Fruit fly (Drosophila melanogaster) whole organism, embryonic: ENCODE data around the gene CG2147.

Source experiments
- CG1024 ChIP-seq: fragments of 200-800 bp; sonication (Bioruptor generic); IDR thresholded peaks from 2 replicates; pipeline ENCODE4 v1.3.6; 2022; ENCODE audit warnings: missing biosample characterization, missing genetic modification characterization
- CG11085 ChIP-seq: fragments of 200-800 bp; sonication (Bioruptor generic); IDR thresholded peaks from 2 replicates; pipeline ENCODE4 v1.3.6; 2022; ENCODE audit warnings: missing biosample characterization, missing genetic modification characterization
- CG11456 ChIP-seq: fragments of 200-800 bp; sonication (Bioruptor generic); IDR thresholded peaks from 3 replicates; pipeline ENCODE4 v1.3.6; 2022; ENCODE audit warnings: missing biosample characterization, missing genetic modification characterization
- CG11696 ChIP-seq: fragments of 200-800 bp; sonication (Bioruptor generic); IDR thresholded peaks from 2 replicates; pipeline ENCODE4 v1.3.6; 2022; ENCODE audit warnings: missing biosample characterization, missing genetic modification characterization
- CG12071 ChIP-seq: fragments of 200-800 bp; sonication (Bioruptor generic); optimal IDR thresholded peaks from 3 replicates; lab custom pipeline; 2018; ENCODE audit warnings: missing biosample characterization, mild to moderate bottlenecking, missing genetic modification characterization
- CG13424 ChIP-seq: fragments of 200-800 bp; sonication (Bioruptor generic); optimal IDR thresholded peaks from 2 replicates; lab custom pipeline; 2019; ENCODE audit warnings: missing biosample characterization, mild to moderate bottlenecking, missing genetic modification characterization, moderate library complexity
- CG16813 ChIP-seq: fragments of 200-800 bp; sonication (Bioruptor generic); IDR thresholded peaks from 3 replicates; pipeline ENCODE4 v1.3.6; 2022; ENCODE audit warnings: missing biosample characterization, missing genetic modification characterization; ENCODE audit not compliant: partially characterized antibody
- CG17912 ChIP-seq: fragments of 200-800 bp; sonication (Bioruptor generic); optimal IDR thresholded peaks from 2 replicates; lab custom pipeline; 2018; ENCODE audit warnings: missing biosample characterization, mild to moderate bottlenecking, missing genetic modification characterization
- CG2120 ChIP-seq: fragments of 200-800 bp; sonication (Bioruptor generic); optimal IDR thresholded peaks from 3 replicates; lab custom pipeline; 2016; ENCODE audit warnings: missing biosample characterization, missing genetic modification characterization
- CG30431 ChIP-seq: fragments of 200-800 bp; sonication (Bioruptor generic); optimal IDR thresholded peaks from 2 replicates; lab custom pipeline; 2017; ENCODE audit warnings: missing biosample characterization, missing genetic modification characterization
- CG3065 ChIP-seq: fragments of 200-800 bp; sonication (Bioruptor generic); optimal IDR thresholded peaks from 2 replicates; lab custom pipeline; 2016; ENCODE audit warnings: missing biosample characterization, missing genetic modification characterization
- CG3163 ChIP-seq: fragments of 200-800 bp; sonication (Bioruptor generic); optimal IDR thresholded peaks from 3 replicates; lab custom pipeline; 2016; ENCODE audit warnings: missing biosample characterization, missing genetic modification characterization
- CG3838 ChIP-seq: fragments of 200-800 bp; sonication (Bioruptor generic); optimal IDR thresholded peaks from 3 replicates; lab custom pipeline; 2016; ENCODE audit warnings: missing biosample characterization, missing genetic modification characterization
- CG6813 ChIP-seq: fragments of 200-800 bp; sonication (Bioruptor generic); optimal IDR thresholded peaks from 2 replicates; lab custom pipeline; 2017; ENCODE audit warnings: missing biosample characterization, missing genetic modification characterization, mild to moderate bottlenecking, moderate library complexity, missing genetic modification reagents
- CG7556 ChIP-seq: fragments of 200-800 bp; sonication (Bioruptor generic); optimal IDR thresholded peaks from 2 replicates; lab custom pipeline; 2017; ENCODE audit warnings: missing biosample characterization, mild to moderate bottlenecking, missing genetic modification characterization
- CG9932 ChIP-seq: fragments of 200-800 bp; sonication (Bioruptor generic); IDR thresholded peaks from 2 replicates; pipeline ENCODE4 v1.3.6; 2022; ENCODE audit warnings: missing biosample characterization, missing genetic modification characterization
- Dad ChIP-seq: fragments of 200-800 bp; sonication (Bioruptor generic); optimal IDR thresholded peaks from 3 replicates; lab custom pipeline; 2016; ENCODE audit warnings: missing biosample characterization, missing genetic modification characterization
- Dll ChIP-seq: fragments of 200-800 bp; sonication (Bioruptor generic); IDR thresholded peaks from 4 replicates; pipeline ENCODE4 v1.3.6; 2022; ENCODE audit warnings: missing biosample characterization, missing genetic modification characterization; ENCODE audit not compliant: partially characterized antibody
- Drgx ChIP-seq: fragments of 200-800 bp; sonication (Bioruptor generic); IDR thresholded peaks from 2 replicates; pipeline ENCODE4 v1.3.6; 2022; ENCODE audit warnings: missing biosample characterization, missing genetic modification characterization
- E2f2 ChIP-seq: fragments of 200-800 bp; sonication (Bioruptor generic); IDR thresholded peaks from 2 replicates; pipeline ENCODE4 v1.3.6; 2022; ENCODE audit warnings: missing biosample characterization, missing genetic modification characterization
- ERR ChIP-seq: fragments of 200-800 bp; sonication (Bioruptor generic); optimal IDR thresholded peaks from 2 replicates; lab custom pipeline; 2016; ENCODE audit warnings: missing biosample characterization, missing genetic modification characterization
- HLH4C ChIP-seq: fragments of 200-800 bp; sonication (Bioruptor generic); IDR thresholded peaks from 3 replicates; pipeline ENCODE4 v1.3.6; 2022; ENCODE audit warnings: missing biosample characterization, missing genetic modification characterization; ENCODE audit not compliant: partially characterized antibody
- HLH54F ChIP-seq: fragments of 200-800 bp; sonication (Bioruptor generic); optimal IDR thresholded peaks from 3 replicates; lab custom pipeline; 2016; ENCODE audit warnings: missing biosample characterization, missing genetic modification characterization
- Mad ChIP-seq: fragments of 200-800 bp; sonication (Bioruptor generic); optimal IDR thresholded peaks from 2 replicates; lab custom pipeline; 2016; ENCODE audit warnings: missing biosample characterization, missing genetic modification characterization
- Med ChIP-seq: fragments of 200-800 bp; sonication (Bioruptor generic); peaks from one replicate; lab custom pipeline; 2016; ENCODE audit warnings: missing biosample characterization, missing genetic modification characterization, mild to moderate bottlenecking, inconsistent platforms, moderate library complexity
- Mrtf ChIP-seq: fragments of 200-800 bp; sonication (Bioruptor generic); IDR thresholded peaks from 3 replicates; pipeline ENCODE4 v1.3.6; 2022; ENCODE audit warnings: missing biosample characterization, missing genetic modification characterization
- Opbp ChIP-seq: fragments of 200-800 bp; sonication (Bioruptor generic); IDR thresholded peaks from 3 replicates; pipeline ENCODE4 v1.3.6; 2022; ENCODE audit warnings: missing biosample characterization, missing genetic modification characterization; ENCODE audit not compliant: partially characterized antibody
- Pdp1 ChIP-seq, 2 experiments: fragments of 200-800 bp; sonication (Bioruptor generic); optimal IDR thresholded peaks; 3 replicates each; lab custom pipeline; 2016; ENCODE audit warnings: missing biosample characterization in 2 of 2, missing genetic modification characterization in 2 of 2, mild to moderate bottlenecking in 1 of 2, moderate library complexity in 1 of 2
- Rfx ChIP-seq: fragments of 200-800 bp; sonication (Bioruptor generic); IDR thresholded peaks from 2 replicates; pipeline ENCODE4 v1.3.6; 2022; ENCODE audit warnings: missing biosample characterization, missing genetic modification characterization
- Side ChIP-seq: fragments of 200-800 bp; sonication (Bioruptor generic); optimal IDR thresholded peaks from 2 replicates; lab custom pipeline; 2016; ENCODE audit warnings: missing biosample characterization, missing genetic modification characterization
- Sin3A ChIP-seq: fragments of >200 bp; optimal IDR thresholded peaks from 2 replicates; lab custom pipeline; 2018
- az2 ChIP-seq: fragments of 200-800 bp; sonication (Bioruptor generic); optimal IDR thresholded peaks from 3 replicates; lab custom pipeline; 2016; ENCODE audit warnings: missing biosample characterization, missing genetic modification characterization
- bab2 ChIP-seq: fragments of 200-800 bp; sonication (Bioruptor generic); optimal IDR thresholded peaks from 2 replicates; lab custom pipeline; 2016; ENCODE audit warnings: missing biosample characterization, missing genetic modification characterization
- dati ChIP-seq: fragments of 200-800 bp; sonication (Bioruptor generic); IDR thresholded peaks from 2 replicates; pipeline ENCODE4 v1.3.6; 2022; ENCODE audit warnings: missing biosample characterization, missing genetic modification characterization
- dpn ChIP-seq, 2 experiments: fragments of 200-800 bp; sonication (Bioruptor generic); optimal IDR thresholded peaks; 3 replicates each; lab custom pipeline; 2016; ENCODE audit warnings: missing biosample characterization in 2 of 2, missing genetic modification characterization in 2 of 2
- exex ChIP-seq: fragments of 200-800 bp; sonication (Bioruptor generic); optimal IDR thresholded peaks from 4 replicates; lab custom pipeline; 2018; ENCODE audit warnings: missing biosample characterization, mild to moderate bottlenecking, missing genetic modification characterization, moderate library complexity
- ftz-f1 ChIP-seq: fragments of 200-800 bp; sonication (Bioruptor generic); optimal IDR thresholded peaks from 2 replicates; lab custom pipeline; 2016; ENCODE audit warnings: missing biosample characterization, missing genetic modification characterization
- gfzf ChIP-seq: fragments of 200-800 bp; sonication (Bioruptor generic); optimal IDR thresholded peaks from 2 replicates; lab custom pipeline; 2016; ENCODE audit warnings: missing biosample characterization, mild to moderate bottlenecking, missing genetic modification characterization, moderate library complexity
- gsb-n ChIP-seq: fragments of 200-800 bp; sonication (Bioruptor generic); optimal IDR thresholded peaks from 3 replicates; lab custom pipeline; 2018; ENCODE audit warnings: missing biosample characterization, mild to moderate bottlenecking, missing genetic modification characterization
- maf-S ChIP-seq: fragments of 200-800 bp; sonication (Bioruptor generic); optimal IDR thresholded peaks from 2 replicates; lab custom pipeline; 2016; ENCODE audit warnings: missing biosample characterization, missing genetic modification characterization
- otp ChIP-seq: fragments of 200-800 bp; sonication (Bioruptor generic); IDR thresholded peaks from 3 replicates; pipeline ENCODE4, ENCODE4 v1.3.6; 2022; ENCODE audit warnings: missing biosample characterization, missing genetic modification characterization
- pzg ChIP-seq: fragments of 200-800 bp; sonication (Bioruptor generic); optimal IDR thresholded peaks from 3 replicates; lab custom pipeline; 2018; ENCODE audit warnings: missing biosample characterization, mild to moderate bottlenecking, missing genetic modification characterization, moderate library complexity
- sd ChIP-seq: fragments of 200-800 bp; sonication (Bioruptor generic); optimal IDR thresholded peaks from 3 replicates; lab custom pipeline; 2018; ENCODE audit warnings: missing biosample characterization, mild to moderate bottlenecking, missing genetic modification characterization, moderate library complexity
- so ChIP-seq: fragments of 200-800 bp; sonication (Bioruptor generic); IDR thresholded peaks from 3 replicates; pipeline ENCODE4 v1.3.6; 2022; ENCODE audit warnings: missing biosample characterization, missing genetic modification characterization
- sug ChIP-seq: fragments of 200-800 bp; optimal IDR thresholded peaks from 2 replicates; lab custom pipeline; 2019; ENCODE audit warnings: missing biosample characterization, mild to moderate bottlenecking, missing genetic modification characterization, moderate library complexity
- trem ChIP-seq: fragments of 200-800 bp; optimal IDR thresholded peaks from 3 replicates; lab custom pipeline; 2019; ENCODE audit warnings: missing biosample characterization, mild to moderate bottlenecking, missing genetic modification characterization, moderate library complexity
- unpg ChIP-seq: fragments of 200-800 bp; sonication (Bioruptor generic); optimal IDR thresholded peaks from 3 replicates; lab custom pipeline; 2018; ENCODE audit warnings: missing biosample characterization, mild to moderate bottlenecking, missing genetic modification characterization, moderate library complexity
- vnd ChIP-seq: fragments of 200-800 bp; sonication (Bioruptor generic); IDR thresholded peaks from 3 replicates; pipeline ENCODE4 v1.3.6; 2022; ENCODE audit warnings: missing biosample characterization, missing genetic modification characterization; ENCODE audit not compliant: partially characterized antibody
- vvl ChIP-seq: fragments of 200-800 bp; sonication (Bioruptor generic); IDR thresholded peaks from 2 replicates; pipeline ENCODE4 v1.3.6; 2022; ENCODE audit warnings: missing biosample characterization, missing genetic modification characterization

CG2147 gene

dm6 chrX:8243966-8244895, 3.7 kb downstream of the CG2147 start, which contains the start of gene sni (continued):
- TF ChIP-seq Med (GFP tag; lab: Kevin White, UChicago) (peak; percentile 81), CG7556 (GFP tag; lab: Kevin White, UChicago) (peak; percentile 34), gfzf (GFP tag; lab: Kevin White, UChicago) (peak; percentile 24), CG11085 (no peak), CG3065 (GFP tag; lab: Kevin White, UChicago) (no peak), CG12071 (GFP tag; lab: Kevin White, UChicago) (no peak), CG13424 (peak; percentile 3), dpn (GFP tag; optimal IDR thresholded peaks at IDR 0.05; lab: Kevin White, UChicago) (peak in 1 of 2 experiments; percentile 39), az2 (GFP tag; lab: Kevin White, UChicago) (peak; percentile 6), Drgx (peak; percentile 69), Mrtf (no peak), CG9932 (no peak), vnd (GFP tag; lab: Robert Waterston, UW) (0 out of 3 replicates have a peak, but pooled peaks have one; percentile 21), Mad (GFP tag; lab: Kevin White, UChicago) (no peak), CG3163 (GFP tag; lab: Kevin White, UChicago) (no peak), Dad (GFP tag; lab: Kevin White, UChicago) (no peak), CG16813 (peak; percentile 49; the same call in 2 of the 3 replicates), maf-S (GFP tag; lab: Kevin White, UChicago) (peak; percentile 37), ftz-f1 (GFP tag; lab: Kevin White, UChicago) (no peak), CG11696 (GFP tag; lab: Robert Waterston, UW) (peak; percentile 93), E2f2 (GFP tag; lab: Robert Waterston, UW) (no peak), Opbp (GFP tag; lab: Robert Waterston, UW) (0 out of 3 replicates have a peak, but pooled peaks have one; percentile 21), CG3838 (GFP tag; lab: Kevin White, UChicago) (no peak), bab2 (peak; percentile 20), pzg (peak; percentile 4), CG6813 (GFP tag; lab: Kevin White, UChicago) (no peak), CG30431 (no peak), Dll (GFP tag; lab: Robert Waterston, UW) (peak; percentile 47; the same call in 1 of the 4 replicates), otp (GFP tag; lab: Robert Waterston, UW) (no peak), HLH4C (GFP tag; lab: Robert Waterston, UW) (peak; percentile 67), CG2120 (GFP tag; lab: Kevin White, UChicago) (peak; percentile 43), HLH54F (GFP tag; lab: Kevin White, UChicago) (no peak), gsb-n (tag; lab: Kevin White, UChicago) (no peak), sug (peak; percentile 17), ERR (no peak), Sin3A (lab: Kevin White, UChicago) (peak; percentile 56), CG1024 (no peak), exex (tag; lab: Kevin White, UChicago) (no peak), Pdp1 (GFP tag; optimal IDR thresholded peaks at IDR 0.05; lab: Kevin White, UChicago) (peak in 1 of 2 experiments; percentile 80), sd (tag; lab: Kevin White, UChicago) (no peak), CG11456 (GFP tag; lab: Robert Waterston, UW) (0 out of 3 replicates have a peak, but pooled peaks have one; percentile 17), Rfx (peak; percentile 26; the same call in 1 of the 2 replicates), trem (tag; lab: Kevin White, UChicago) (peak; percentile 1), so (GFP tag; lab: Robert Waterston, UW) (0 out of 3 replicates have a peak, but pooled peaks have one; percentile 10), CG17912 (no peak), dati (GFP tag; lab: Robert Waterston, UW) (no peak), Side (peak; percentile 12), vvl (GFP tag; lab: Robert Waterston, UW) (peak; percentile 24; the same call in 1 of the 2 replicates), unpg (peak; percentile 1)
